Worm (Caenorhabditis elegans) whole organism, late embryonic: Measurements from ENCODE around the gene ZK1098.9.

Experiments
- C08G9.2 ChIP-seq: sonication (generic microtip); optimal IDR thresholded peaks from 2 replicates; lab custom pipeline; 2016; ENCODE audit warnings: mild to moderate bottlenecking, missing genetic modification characterization, moderate library complexity, missing compliant biosample characterization
- F13H6.1 ChIP-seq: sonication (generic microtip); optimal IDR thresholded peaks from 2 replicates; lab custom pipeline; 2016; ENCODE audit warnings: missing genetic modification characterization, missing compliant biosample characterization
- K02D7.2 ChIP-seq: sonication (generic microtip); optimal IDR thresholded peaks from 2 replicates; lab custom pipeline; 2017; ENCODE audit warnings: mild to moderate bottlenecking, missing genetic modification characterization, missing compliant biosample characterization
- K09A11.1 ChIP-seq: sonication (generic microtip); optimal IDR thresholded peaks from 2 replicates; lab custom pipeline; 2017; ENCODE audit warnings: antibody characterized with exemption, mild to moderate bottlenecking, missing genetic modification characterization, missing compliant biosample characterization; ENCODE audit not compliant: insufficient read depth
- ahr-1 ChIP-seq: sonication (generic microtip); optimal IDR thresholded peaks from 2 replicates; lab custom pipeline; 2016; ENCODE audit warnings: missing genetic modification characterization, missing compliant biosample characterization
- ama-1 ChIP-seq: fragments of 150-350 bp; optimal IDR thresholded peaks from 2 replicates; lab custom pipeline; 2014
- ceh-14 ChIP-seq: sonication (generic microtip); optimal IDR thresholded peaks from 2 replicates; lab custom pipeline; 2016; ENCODE audit warnings: missing genotype, missing genetic modification characterization, missing compliant biosample characterization
- ceh-18 ChIP-seq: sonication (generic microtip); optimal IDR thresholded peaks from 2 replicates; lab custom pipeline; 2016; ENCODE audit warnings: missing genetic modification characterization, missing compliant biosample characterization
- ceh-19 ChIP-seq: fragments of 200-800 bp; sonication (Bioruptor generic); optimal IDR thresholded peaks from 2 replicates; lab custom pipeline; 2018; ENCODE audit warnings: mild to moderate bottlenecking, missing genetic modification characterization, missing compliant biosample characterization
- ceh-2 ChIP-seq: sonication (generic microtip); optimal IDR thresholded peaks from 2 replicates; lab custom pipeline; 2016; ENCODE audit warnings: missing genotype, missing genetic modification characterization, missing compliant biosample characterization
- ceh-22 ChIP-seq: sonication (generic microtip); optimal IDR thresholded peaks from 2 replicates; lab custom pipeline; 2017; ENCODE audit warnings: missing biosample characterization, missing genetic modification characterization
- ceh-24 ChIP-seq: sonication (generic microtip); optimal IDR thresholded peaks from 2 replicates; lab custom pipeline; 2016; ENCODE audit warnings: mild to moderate bottlenecking, missing genetic modification characterization, missing compliant biosample characterization
- ceh-30 ChIP-seq: fragments of 150-350 bp; optimal IDR thresholded peaks from 2 replicates; lab custom pipeline; 2014; ENCODE audit warnings: missing biosample characterization, missing genetic modification characterization
- ceh-31 ChIP-seq: sonication (generic microtip); optimal IDR thresholded peaks from 2 replicates; lab custom pipeline; 2016; ENCODE audit warnings: missing genetic modification characterization, missing compliant biosample characterization
- ceh-45 ChIP-seq: fragments of 200-800 bp; sonication (Bioruptor generic); IDR thresholded peaks from 2 replicates; pipeline ENCODE4 v1.3.6; 2022; ENCODE audit warnings: missing genetic modification reagents, missing genetic modification characterization, missing compliant biosample characterization
- ceh-48 ChIP-seq: sonication (generic microtip); optimal IDR thresholded peaks from 2 replicates; lab custom pipeline; 2016; ENCODE audit warnings: missing genetic modification characterization, inconsistent platforms, missing compliant biosample characterization
- ceh-9 ChIP-seq: sonication (generic microtip); optimal IDR thresholded peaks from 2 replicates; lab custom pipeline; 2016; ENCODE audit warnings: mild to moderate bottlenecking, missing genetic modification characterization, inconsistent platforms, missing compliant biosample characterization
- che-1 ChIP-seq: sonication (generic microtip); optimal IDR thresholded peaks from 2 replicates; lab custom pipeline; 2016; ENCODE audit warnings: mild to moderate bottlenecking, missing genetic modification characterization, missing compliant biosample characterization
- dmd-4 ChIP-seq: sonication (generic microtip); optimal IDR thresholded peaks from 2 replicates; lab custom pipeline; 2016; ENCODE audit warnings: borderline replicate concordance, missing genetic modification characterization, missing compliant biosample characterization
- dve-1 ChIP-seq: sonication (generic microtip); optimal IDR thresholded peaks from 2 replicates; lab custom pipeline; 2017; ENCODE audit warnings: antibody characterized with exemption, mild to moderate bottlenecking, missing genetic modification characterization, missing compliant biosample characterization
- elt-2 ChIP-seq: sonication (generic microtip); optimal IDR thresholded peaks from 2 replicates; lab custom pipeline; 2016; ENCODE audit warnings: missing genetic modification reagents, missing genetic modification characterization, missing compliant biosample characterization
- elt-4 ChIP-seq: sonication (generic microtip); optimal IDR thresholded peaks from 2 replicates; lab custom pipeline; 2016; ENCODE audit warnings: missing genetic modification characterization, missing compliant biosample characterization
- ets-4 ChIP-seq: sonication (generic microtip); optimal IDR thresholded peaks from 2 replicates; lab custom pipeline; 2016; ENCODE audit warnings: missing genetic modification characterization, missing compliant biosample characterization
- fax-1 ChIP-seq: sonication (generic microtip); optimal IDR thresholded peaks from 2 replicates; lab custom pipeline; 2016; ENCODE audit warnings: missing genotype, missing genetic modification characterization, missing compliant biosample characterization
- gmeb-2 ChIP-seq: sonication (generic microtip); optimal IDR thresholded peaks from 2 replicates; lab custom pipeline; 2016; ENCODE audit warnings: missing genetic modification characterization, inconsistent platforms, missing compliant biosample characterization
- hlh-13 ChIP-seq: fragments of 200-800 bp; sonication (Bioruptor generic); optimal IDR thresholded peaks from 2 replicates; lab custom pipeline; 2018; ENCODE audit warnings: mild to moderate bottlenecking, missing genetic modification characterization, missing compliant biosample characterization
- hlh-15 ChIP-seq: sonication (generic microtip); optimal IDR thresholded peaks from 2 replicates; lab custom pipeline; 2016; ENCODE audit warnings: missing genetic modification characterization, missing compliant biosample characterization
- hlh-30 ChIP-seq: sonication (generic microtip); optimal IDR thresholded peaks from 2 replicates; lab custom pipeline; 2017; ENCODE audit warnings: antibody characterized with exemption, missing genetic modification characterization, missing compliant biosample characterization; ENCODE audit not compliant: insufficient read depth
- hlh-6 ChIP-seq: sonication (generic microtip); optimal IDR thresholded peaks from 2 replicates; lab custom pipeline; 2016; ENCODE audit warnings: missing genotype, missing genetic modification characterization, missing compliant biosample characterization
- lim-6 ChIP-seq: sonication (generic microtip); optimal IDR thresholded peaks from 2 replicates; lab custom pipeline; 2016; ENCODE audit warnings: missing genetic modification characterization, missing compliant biosample characterization
- lin-11 ChIP-seq: fragments of 200-800 bp; sonication (Bioruptor generic); optimal IDR thresholded peaks from 2 replicates; lab custom pipeline; 2018; ENCODE audit warnings: mild to moderate bottlenecking, missing genetic modification characterization, missing compliant biosample characterization
- madf-2 ChIP-seq: sonication (generic microtip); optimal IDR thresholded peaks from 2 replicates; lab custom pipeline; 2017; ENCODE audit warnings: missing genetic modification characterization, missing compliant biosample characterization
- mec-3 ChIP-seq: sonication (generic microtip); optimal IDR thresholded peaks from 2 replicates; lab custom pipeline; 2016; ENCODE audit warnings: borderline replicate concordance, missing genetic modification characterization, missing compliant biosample characterization
- nfya-1 ChIP-seq: sonication (generic microtip); optimal IDR thresholded peaks from 2 replicates; lab custom pipeline; 2017; ENCODE audit warnings: missing genetic modification characterization, mild to moderate bottlenecking, missing compliant biosample characterization, antibody characterized with exemption, moderate library complexity
- nhr-232 ChIP-seq: sonication (generic microtip); optimal IDR thresholded peaks from 2 replicates; lab custom pipeline; 2016; ENCODE audit warnings: missing genetic modification characterization, missing compliant biosample characterization
- odd-2 ChIP-seq: sonication (generic microtip); optimal IDR thresholded peaks from 2 replicates; lab custom pipeline; 2017; ENCODE audit warnings: antibody characterized with exemption, mild to moderate bottlenecking, missing genetic modification characterization, missing compliant biosample characterization
- pag-3 ChIP-seq: sonication (generic microtip); optimal IDR thresholded peaks from 2 replicates; lab custom pipeline; 2016; ENCODE audit warnings: missing compliant biosample characterization, missing genetic modification characterization, borderline replicate concordance
- pat-9 ChIP-seq: fragments of 200-800 bp; sonication (Bioruptor generic); optimal IDR thresholded peaks from 2 replicates; lab custom pipeline; 2018; ENCODE audit warnings: mild to moderate bottlenecking, missing genetic modification characterization, moderate library complexity, missing compliant biosample characterization
- pax-1 ChIP-seq: fragments of 150-350 bp; optimal IDR thresholded peaks from 2 replicates; lab custom pipeline; 2014; ENCODE audit warnings: missing biosample characterization, missing genetic modification characterization
- pha-2 ChIP-seq: sonication (generic microtip); optimal IDR thresholded peaks from 2 replicates; lab custom pipeline; 2017; ENCODE audit warnings: mild to moderate bottlenecking, missing genetic modification characterization, missing compliant biosample characterization
- pqm-1 ChIP-seq: sonication (generic microtip); optimal IDR thresholded peaks from 2 replicates; lab custom pipeline; 2016; ENCODE audit warnings: missing genetic modification characterization, missing compliant biosample characterization
- pros-1 ChIP-seq: fragments of 150-350 bp; optimal IDR thresholded peaks from 2 replicates; lab custom pipeline; 2014; ENCODE audit warnings: missing biosample characterization, missing genetic modification reagents, missing genetic modification characterization
- ref-2 ChIP-seq: sonication (generic microtip); optimal IDR thresholded peaks from 2 replicates; lab custom pipeline; 2016; ENCODE audit warnings: missing genetic modification characterization, missing compliant biosample characterization
- sox-2 ChIP-seq: fragments of 200-800 bp; sonication (Bioruptor generic); IDR thresholded peaks from 2 replicates; pipeline ENCODE4 v1.3.6; 2022; ENCODE audit warnings: missing genetic modification reagents, missing genetic modification characterization, missing compliant biosample characterization
- sox-4 ChIP-seq: sonication (generic microtip); optimal IDR thresholded peaks from 2 replicates; lab custom pipeline; 2017; ENCODE audit warnings: mild to moderate bottlenecking, missing genetic modification characterization, inconsistent platforms, missing compliant biosample characterization
- syd-9 ChIP-seq: sonication (generic microtip); optimal IDR thresholded peaks from 2 replicates; lab custom pipeline; 2016; ENCODE audit warnings: mild to moderate bottlenecking, missing genetic modification characterization, moderate library complexity, missing compliant biosample characterization
- tbx-7 ChIP-seq: sonication (generic microtip); optimal IDR thresholded peaks from 2 replicates; lab custom pipeline; 2016; ENCODE audit warnings: missing genotype, missing genetic modification characterization, missing compliant biosample characterization
- ttx-3 ChIP-seq: sonication (generic microtip); optimal IDR thresholded peaks from 2 replicates; lab custom pipeline; 2016; ENCODE audit warnings: missing genetic modification reagents, missing genetic modification characterization, missing compliant biosample characterization
- unc-3 ChIP-seq, 2 experiments: fragments of 200-800 bp in 1 of 2; sonication (Bioruptor generic) in 1 of 2; sonication (generic microtip) in 1 of 2; conservative IDR thresholded peaks in 1 of 2; optimal IDR thresholded peaks in 1 of 2; 2 replicates each; pipeline versions ENCODE4 v1.3.6 to Lab custom; 2016 to 2022; ENCODE audit warnings: missing compliant biosample characterization in 2 of 2, missing genetic modification characterization in 2 of 2, missing genetic modification reagents in 1 of 2
- unc-42 ChIP-seq: sonication (generic microtip); optimal IDR thresholded peaks from 2 replicates; lab custom pipeline; 2016; ENCODE audit warnings: missing genotype, missing genetic modification characterization, missing compliant biosample characterization
- unc-55 ChIP-seq: sonication (generic microtip); optimal IDR thresholded peaks from 2 replicates; lab custom pipeline; 2017; ENCODE audit warnings: missing biosample characterization, missing genetic modification reagents, missing genetic modification characterization
- unc-86 ChIP-seq: sonication (generic microtip); optimal IDR thresholded peaks from 2 replicates; lab custom pipeline; 2016; ENCODE audit warnings: missing genetic modification characterization, missing compliant biosample characterization

The ZK1098.9 gene

DNA sequence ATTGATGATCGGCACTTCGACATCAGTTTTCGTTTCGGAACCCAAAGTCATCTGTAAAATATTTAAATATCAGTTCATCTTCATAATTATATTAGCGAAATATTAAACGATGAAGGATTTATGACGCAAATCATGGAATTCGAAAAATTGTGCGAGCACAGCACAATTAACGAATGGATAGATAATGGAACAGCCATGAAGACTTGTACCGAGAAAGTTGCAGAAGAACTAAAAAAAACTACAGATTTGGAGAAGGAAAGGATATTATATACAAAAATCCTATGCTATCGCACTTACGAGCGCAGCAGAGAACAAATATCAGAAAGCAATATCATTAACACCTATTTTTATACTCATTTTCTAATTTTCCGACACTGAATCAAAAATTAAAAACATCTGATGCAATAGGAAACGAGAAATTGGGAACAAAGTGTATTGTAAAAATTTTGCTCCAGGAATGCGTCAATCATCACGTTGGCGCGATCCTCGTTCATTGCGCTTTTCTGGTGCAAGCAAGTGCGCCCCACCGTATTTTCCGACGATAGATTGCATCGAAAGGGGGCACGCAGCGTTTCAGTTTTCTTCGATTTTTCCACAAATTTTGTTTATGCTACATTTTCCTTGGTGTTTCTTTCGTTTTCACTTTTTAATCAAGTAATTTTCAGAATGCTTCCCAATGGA is 22.7 kb upstream of the ZK1098.9 start, which contains the start of the genes clu-1 and prp-40:
Gene clu-1, minus strand, starts transcription at position 51 of the 681 bp plus-strand sequence.
Gene prp-40, plus strand, starts transcription at position 666 of the 681 bp plus-strand sequence.
- TF ChIP-seq dmd-4 (no peak), unc-86 (tag; lab: Kevin White, UChicago) (no peak), pha-2 (tag; lab: Kevin White, UChicago) (no peak), ceh-24 (tag; lab: Kevin White, UChicago) (no peak), ceh-48 (tag; lab: Kevin White, UChicago) (peak; percentile 35), elt-4 (tag; lab: Kevin White, UChicago) (no peak), odd-2 (tag; lab: Kevin White, UChicago) (no peak), dve-1 (tag; lab: Kevin White, UChicago) (no peak), sox-4 (tag; lab: Kevin White, UChicago) (no peak), hlh-13 (GFP tag; lab: Kevin White, UChicago) (no peak), F13H6.1 (no peak), K09A11.1 (tag; lab: Kevin White, UChicago) (no peak), tbx-7 (no peak), unc-55 (GFP tag; lab: Kevin White, UChicago) (peak; percentile 56), mec-3 (tag; lab: Kevin White, UChicago) (no peak), elt-2 (tag; lab: Kevin White, UChicago) (peak; percentile 34), ceh-31 (tag; lab: Kevin White, UChicago) (peak; percentile 50), pros-1 (tag; lab: Kevin White, UChicago) (no peak), lin-11 (tag; lab: Kevin White, UChicago) (no peak), pax-1 (tag; lab: Kevin White, UChicago) (no peak), lim-6 (tag; lab: Kevin White, UChicago) (no peak), ceh-45 (GFP tag; lab: Robert Waterston, UW) (no peak), ama-1 (no peak), ceh-18 (tag; lab: Kevin White, UChicago) (peak; percentile 67), ceh-2 (tag; lab: Kevin White, UChicago) (no peak), unc-42 (tag; lab: Kevin White, UChicago) (peak; percentile 75), ceh-19 (no peak), nhr-232 (tag; lab: Kevin White, UChicago) (no peak), ceh-30 (tag; lab: Kevin White, UChicago) (no peak), pat-9 (no peak), hlh-6 (no peak), gmeb-2 (tag; lab: Kevin White, UChicago) (no peak), unc-3 (GFP tag; conservative IDR thresholded peaks at IDR 0.05; lab: Robert Waterston, UW) (no peak), unc-3 (tag; optimal IDR thresholded peaks at IDR 0.05; lab: Kevin White, UChicago) (no peak), K02D7.2 (tag; lab: Kevin White, UChicago) (no peak), ttx-3 (tag; lab: Kevin White, UChicago) (no peak), hlh-30 (peak; percentile 17), ceh-9 (tag; lab: Kevin White, UChicago) (no peak), madf-2 (no peak), fax-1 (tag; lab: Kevin White, UChicago) (no peak), pqm-1 (tag; lab: Kevin White, UChicago) (no peak), ref-2 (tag; lab: Kevin White, UChicago) (no peak), pag-3 (tag; lab: Kevin White, UChicago) (no peak), ets-4 (tag; lab: Kevin White, UChicago) (no peak), ahr-1 (tag; lab: Kevin White, UChicago) (no peak), che-1 (tag; lab: Kevin White, UChicago) (no peak), hlh-15 (tag; lab: Kevin White, UChicago) (no peak), nfya-1 (peak; percentile 73), sox-2 (no peak), C08G9.2 (no peak), ceh-22 (tag; lab: Kevin White, UChicago) (no peak), ceh-14 (tag; lab: Kevin White, UChicago) (no peak), syd-9 (tag; lab: Kevin White, UChicago) (no peak)
